Fruit fly (Drosophila melanogaster): Measurements from ENCODE around the gene B9d2.
A peak's percentile ranks its signal among the peaks of the same experiment; 100 is the strongest.

The B9d2 gene

dm6 chr2L:6090365-6090764 lies 40.1 kb downstream of the B9d2 start (continued):
- TF ChIP-seq CG13894 (tag; optimal IDR thresholded peaks at IDR 0.05): peak; percentile 28
- no peak for TF ChIP-seq sisA (GFP tag; IDR thresholded peaks at IDR 0.05)
- no peak for TF ChIP-seq otp (GFP tag; IDR thresholded peaks at IDR 0.05)
- TF ChIP-seq abd-A (tag; optimal IDR thresholded peaks at IDR 0.05): peak; percentile 75
- TF ChIP-seq Ada2b (GFP tag; IDR thresholded peaks at IDR 0.05): no peak
- TF ChIP-seq CG8290 (GFP tag; optimal IDR thresholded peaks at IDR 0.05): no peak
- TF ChIP-seq CG8290 (tag; optimal IDR thresholded peaks at IDR 0.05): peak in 1 of 2 experiments; percentile 30
- peak; percentile 16 for TF ChIP-seq B-H2 (GFP tag; optimal IDR thresholded peaks at IDR 0.05)
- peak; percentile 26; the same call in 1 of the 3 replicates for TF ChIP-seq ci (GFP tag; IDR thresholded peaks at IDR 0.05)
- peak; percentile 68 for TF ChIP-seq cwo (GFP tag; optimal IDR thresholded peaks at IDR 0.05)
- TF ChIP-seq chm (GFP tag; IDR thresholded peaks at IDR 0.05): 0 out of 2 replicates have a peak, but pooled peaks have one; percentile 27
- peak; percentile 19; the same call in 1 of the 2 replicates for TF ChIP-seq vvl (GFP tag; IDR thresholded peaks at IDR 0.05)
- no peak for TF ChIP-seq pan (optimal IDR thresholded peaks at IDR 0.05)
- TF ChIP-seq pan (GFP tag; optimal IDR thresholded peaks at IDR 0.05 in 1 of 2, IDR thresholded peaks at IDR 0.05 in 1 of 2): peak in 1 of 2 experiments; percentile 20
- no peak for TF ChIP-seq Hr39 (optimal IDR thresholded peaks at IDR 0.05)
- TF ChIP-seq Med (GFP tag): peak; percentile 67
- no peak for TF ChIP-seq NfI (GFP tag; optimal IDR thresholded peaks at IDR 0.05)
- TF ChIP-seq Trl (optimal IDR thresholded peaks at IDR 0.05): peak in 1 of 2 experiments; percentile 7
- no peak for TF ChIP-seq Trl (GFP tag; optimal IDR thresholded peaks at IDR 0.05)
- no peak for TF ChIP-seq pfk (GFP tag; optimal IDR thresholded peaks at IDR 0.05)
- TF ChIP-seq NC2β (GFP tag; optimal IDR thresholded peaks at IDR 0.05): no peak
- TF ChIP-seq kni (GFP tag; optimal IDR thresholded peaks at IDR 0.05): peak; percentile 87
- TF ChIP-seq Hsf (GFP tag; optimal IDR thresholded peaks at IDR 0.05): no peak
- TF ChIP-seq CG10543 (GFP tag; optimal IDR thresholded peaks at IDR 0.05): peak; percentile 68
- TF ChIP-seq fd102C (GFP tag; optimal IDR thresholded peaks at IDR 0.05): no peak
- peak; percentile 60 for TF ChIP-seq sug (tag; optimal IDR thresholded peaks at IDR 0.05)
- TF ChIP-seq CG34376 (GFP tag; optimal IDR thresholded peaks at IDR 0.05): peak; percentile 62
- TF ChIP-seq Adf1 (GFP tag; IDR thresholded peaks at IDR 0.05): peak; percentile 59; the same call in 1 of the 2 replicates
- peak; percentile 16; the same call in 1 of the 2 replicates for TF ChIP-seq Bgb (GFP tag; IDR thresholded peaks at IDR 0.05; ENCODE audit: partially characterized antibody)
- TF ChIP-seq Optix (GFP tag; IDR thresholded peaks at IDR 0.05): no peak
- peak in 1 of 2 experiments; percentile 77 for TF ChIP-seq Hr78 (GFP tag; optimal IDR thresholded peaks at IDR 0.05)
- TF ChIP-seq CG2199 (GFP tag; IDR thresholded peaks at IDR 0.05): 0 out of 3 replicates have a peak, but pooled peaks have one; percentile 41
- TF ChIP-seq CG8924 (tag; optimal IDR thresholded peaks at IDR 0.05): peak; percentile 5
- no peak for TF ChIP-seq CG5180 (GFP tag; optimal IDR thresholded peaks at IDR 0.05)
- TF ChIP-seq CG17359 (tag; optimal IDR thresholded peaks at IDR 0.05): no peak
- no peak for TF ChIP-seq Six4 (GFP tag; optimal IDR thresholded peaks at IDR 0.05)
- TF ChIP-seq crol (GFP tag; IDR thresholded peaks at IDR 0.05): peak; percentile 79
- TF ChIP-seq mirr (GFP tag; optimal IDR thresholded peaks at IDR 0.05): peak; percentile 64

- no peak for TF ChIP-seq Oli (tag; optimal IDR thresholded peaks at IDR 0.05)
- no peak for TF ChIP-seq Nf-YB (GFP tag; optimal IDR thresholded peaks at IDR 0.05)
- TF ChIP-seq Taf1 (GFP tag; IDR thresholded peaks at IDR 0.05): no peak
- TF ChIP-seq sens (GFP tag): peak; percentile 2
- TF ChIP-seq NfI (GFP tag; optimal IDR thresholded peaks at IDR 0.05): no peak
- TF ChIP-seq grn (GFP tag; optimal IDR thresholded peaks at IDR 0.05): peak; percentile 61
- peak; percentile 89 for TF ChIP-seq mirr (GFP tag; optimal IDR thresholded peaks at IDR 0.05)
- peak; percentile 59 for TF ChIP-seq sd (tag; optimal IDR thresholded peaks at IDR 0.05)
- TF ChIP-seq GATAe (GFP tag; conservative IDR thresholded peaks at IDR 0.05): peak; percentile 80
- peak; percentile 68 for TF ChIP-seq exex (tag; optimal IDR thresholded peaks at IDR 0.05)
- no peak for TF ChIP-seq Bgb (GFP tag; IDR thresholded peaks at IDR 0.05; ENCODE audit: partially characterized antibody)
- peak; percentile 19 for TF ChIP-seq Med (GFP tag)
Observed at dm6 chr2L:6089604-6090198, 40.8 kb downstream of the B9d2 start.

All from whole organism, embryonic.